Fruit fly (Drosophila melanogaster): ENCODE data around the gene CG6980.

Gene CG6980

dm6 chr3R:24850420-24850819 lies 43.0 kb downstream of the CG6980 start, which contains the start of gene CG7006 (continued):
- TF ChIP-seq Awh (GFP tag; IDR thresholded peaks at IDR 0.05) (no peak), jing (GFP tag; optimal IDR thresholded peaks at IDR 0.05) (no peak), CG11398 (GFP tag; optimal IDR thresholded peaks at IDR 0.05) (peak; percentile 46), da (GFP tag; optimal IDR thresholded peaks at IDR 0.05) (peak; percentile 32), Dbx (GFP tag; IDR thresholded peaks at IDR 0.05) (peak; percentile 90), CG6689 (GFP tag; IDR thresholded peaks at IDR 0.05) (no peak), zen2 (GFP tag; IDR thresholded peaks at IDR 0.05; ENCODE audit: partially characterized antibody) (no peak; the same call in 2 of the 3 replicates), CG3838 (GFP tag; optimal IDR thresholded peaks at IDR 0.05) (no peak), CG17186 (GFP tag; optimal IDR thresholded peaks at IDR 0.05) (peak; percentile 52), CG11723 (GFP tag; optimal IDR thresholded peaks at IDR 0.05) (no peak), sd (tag; optimal IDR thresholded peaks at IDR 0.05) (no peak), Hmx (GFP tag; optimal IDR thresholded peaks at IDR 0.05) (no peak), CG30020 (tag; optimal IDR thresholded peaks at IDR 0.05) (no peak), CG18599 (GFP tag; optimal IDR thresholded peaks at IDR 0.05) (no peak), Poxn (GFP tag; IDR thresholded peaks at IDR 0.05) (no peak), gem (tag; optimal IDR thresholded peaks at IDR 0.05) (no peak), NFAT (GFP tag; IDR thresholded peaks at IDR 0.05) (peak; percentile 94), CG8089 (GFP tag; optimal IDR thresholded peaks at IDR 0.05) (no peak), Dll (GFP tag; IDR thresholded peaks at IDR 0.05; ENCODE audit: partially characterized antibody) (peak; percentile 80), CG6765 (GFP tag; optimal IDR thresholded peaks at IDR 0.05) (no peak), CG4282 (GFP tag; optimal IDR thresholded peaks at IDR 0.05) (peak; percentile 71), jigr1 (GFP tag; IDR thresholded peaks at IDR 0.05) (no peak), prd (optimal IDR thresholded peaks at IDR 0.05) (no peak), prd (GFP tag; IDR thresholded peaks at IDR 0.05) (peak; percentile 56; the same call in 2 of the 3 replicates), CG6254 (GFP tag; optimal IDR thresholded peaks at IDR 0.05) (no peak), gt (GFP tag; IDR thresholded peaks at IDR 0.05) (no peak; the same call in 1 of the 2 replicates), maf-S (GFP tag; optimal IDR thresholded peaks at IDR 0.05) (peak; percentile 84), E2f2 (GFP tag; IDR thresholded peaks at IDR 0.05) (peak; percentile 96), YL-1 (GFP tag; optimal IDR thresholded peaks at IDR 0.05) (peak; percentile 45), CG12299 (tag; optimal IDR thresholded peaks at IDR 0.05) (no peak), D19A (tag; optimal IDR thresholded peaks at IDR 0.05) (no peak), pita (GFP tag; optimal IDR thresholded peaks at IDR 0.05) (no peak), Adf1 (GFP tag; IDR thresholded peaks at IDR 0.05) (peak; percentile 13; the same call in 1 of the 2 replicates), az2 (GFP tag; optimal IDR thresholded peaks at IDR 0.05) (peak; percentile 45), exex (tag; optimal IDR thresholded peaks at IDR 0.05) (no peak), Sin3A (optimal IDR thresholded peaks at IDR 0.05) (peak; percentile 2), dysf (GFP tag; IDR thresholded peaks at IDR 0.05) (peak; percentile 51; the same call in 1 of the 3 replicates), CG12769 (tag; optimal IDR thresholded peaks at IDR 0.05) (peak; percentile 87), CG3065 (GFP tag; optimal IDR thresholded peaks at IDR 0.05) (peak; percentile 49), CG15073 (GFP tag; optimal IDR thresholded peaks at IDR 0.05) (peak; percentile 13), Atf-2 (GFP tag; optimal IDR thresholded peaks at IDR 0.05) (peak; percentile 58), CG1233 (GFP tag; optimal IDR thresholded peaks at IDR 0.05) (peak; percentile 30), NfI (GFP tag; optimal IDR thresholded peaks at IDR 0.05) (peak; percentile 77), ash1 (GFP tag; optimal IDR thresholded peaks at IDR 0.05) (no peak), Lpt (GFP tag; optimal IDR thresholded peaks at IDR 0.05) (no peak), danr (GFP tag; IDR thresholded peaks at IDR 0.05) (no peak), Doc3 (GFP tag; IDR thresholded peaks at IDR 0.05; ENCODE audit: partially characterized antibody) (peak; percentile 47; the same call in 1 of the 3 replicates), ham (GFP tag; IDR thresholded peaks at IDR 0.05) (no peak), CG14710 (tag; optimal IDR thresholded peaks at IDR 0.05) (peak; percentile 61), sima (GFP tag; optimal IDR thresholded peaks at IDR 0.05) (no peak), Kr (GFP tag; optimal IDR thresholded peaks at IDR 0.05) (no peak), CG12155 (GFP tag; optimal IDR thresholded peaks at IDR 0.05) (peak; percentile 85)

All from whole organism, embryonic.